Fruit fly (Drosophila melanogaster) whole organism, embryonic: ENCODE measurements around the gene CG43051.

ENCODE experiments used
- CG10209 ChIP-seq: fragments of 200-800 bp; sonication (Bioruptor generic); optimal IDR thresholded peaks from 3 replicates; lab custom pipeline; 2017; ENCODE audit warnings: missing biosample characterization, mild to moderate bottlenecking, missing genetic modification characterization, missing genetic modification reagents
- CG10654 ChIP-seq: fragments of 200-800 bp; sonication (Bioruptor generic); optimal IDR thresholded peaks from 2 replicates; lab custom pipeline; 2016; ENCODE audit warnings: missing biosample characterization, missing genetic modification characterization
- CG13296 ChIP-seq: fragments of 200-800 bp; sonication (Bioruptor generic); optimal IDR thresholded peaks from 3 replicates; lab custom pipeline; 2018; ENCODE audit warnings: missing biosample characterization, mild to moderate bottlenecking, missing genetic modification characterization
- CG17359 ChIP-seq: fragments of 200-800 bp; sonication (Bioruptor generic); optimal IDR thresholded peaks from 3 replicates; lab custom pipeline; 2018; ENCODE audit warnings: missing biosample characterization, mild to moderate bottlenecking, missing genetic modification characterization, moderate library complexity
- CG17612 ChIP-seq: fragments of 200-800 bp; sonication (Bioruptor generic); IDR thresholded peaks from 2 replicates; pipeline ENCODE4 v1.3.6; 2022; ENCODE audit warnings: missing biosample characterization, missing genetic modification characterization
- CG18599 ChIP-seq: fragments of 200-800 bp; sonication (Bioruptor generic); optimal IDR thresholded peaks from 3 replicates; lab custom pipeline; 2017; ENCODE audit warnings: missing biosample characterization, missing genetic modification characterization, mild to moderate bottlenecking, moderate library complexity, missing genetic modification reagents
- CG18764 ChIP-seq: fragments of 200-800 bp; sonication (Bioruptor generic); optimal IDR thresholded peaks from 3 replicates; lab custom pipeline; 2016; ENCODE audit warnings: missing biosample characterization, missing genetic modification characterization
- CG2875 ChIP-seq: fragments of 200-800 bp; sonication (Bioruptor generic); optimal IDR thresholded peaks from 2 replicates; lab custom pipeline; 2017; ENCODE audit warnings: missing biosample characterization, mild to moderate bottlenecking, missing genetic modification characterization, missing genetic modification reagents
- CG31365 ChIP-seq: fragments of 200-800 bp; sonication (Bioruptor generic); optimal IDR thresholded peaks from 2 replicates; lab custom pipeline; 2018; ENCODE audit warnings: missing biosample characterization, mild to moderate bottlenecking, missing genetic modification characterization
- CG4404 ChIP-seq: fragments of 200-800 bp; sonication (Bioruptor generic); IDR thresholded peaks from 2 replicates; pipeline ENCODE4 v1.3.6; 2022; ENCODE audit warnings: missing biosample characterization, missing genetic modification characterization
- CG6683 ChIP-seq: fragments of 200-800 bp; sonication (Bioruptor generic); optimal IDR thresholded peaks from 2 replicates; lab custom pipeline; 2017; ENCODE audit warnings: missing biosample characterization, mild to moderate bottlenecking, missing genetic modification characterization, missing genetic modification reagents
- CG6689 ChIP-seq: fragments of 200-800 bp; sonication (Bioruptor generic); IDR thresholded peaks from 2 replicates; pipeline ENCODE4 v1.3.6; 2022; ENCODE audit warnings: missing biosample characterization, missing genetic modification characterization
- CG7839 ChIP-seq: fragments of 200-800 bp; sonication (Bioruptor generic); optimal IDR thresholded peaks from 3 replicates; lab custom pipeline; 2018; ENCODE audit warnings: missing biosample characterization, mild to moderate bottlenecking, missing genetic modification characterization, moderate library complexity
- CG7963 ChIP-seq: fragments of 200-800 bp; sonication (Bioruptor generic); IDR thresholded peaks from 3 replicates; pipeline ENCODE4 v1.3.6; 2022; ENCODE audit warnings: missing biosample characterization, missing genetic modification characterization; ENCODE audit not compliant: partially characterized antibody
- CG8281 ChIP-seq: fragments of 200-800 bp; sonication (Bioruptor generic); optimal IDR thresholded peaks from 2 replicates; lab custom pipeline; 2018; ENCODE audit warnings: missing biosample characterization, mild to moderate bottlenecking, missing genetic modification characterization, moderate library complexity
- CG8290 ChIP-seq, 3 experiments: fragments of 200-800 bp; sonication (Bioruptor generic); optimal IDR thresholded peaks; 2 replicates each; lab custom pipeline; 2016 to 2019; ENCODE audit warnings: missing biosample characterization in 3 of 3, missing genetic modification characterization in 3 of 3, mild to moderate bottlenecking in 2 of 3, moderate library complexity in 1 of 3
- CG8478 ChIP-seq: fragments of >200 bp; optimal IDR thresholded peaks from 2 replicates; lab custom pipeline; 2018
- CG9817 ChIP-seq: fragments of 200-800 bp; sonication (Bioruptor generic); optimal IDR thresholded peaks from 2 replicates; lab custom pipeline; 2018; ENCODE audit warnings: missing biosample characterization, mild to moderate bottlenecking, missing genetic modification characterization, moderate library complexity
- CG9876 ChIP-seq: fragments of 200-800 bp; sonication (Bioruptor generic); optimal IDR thresholded peaks from 2 replicates; lab custom pipeline; 2016; ENCODE audit warnings: missing biosample characterization, missing genetic modification characterization
- CG9932 ChIP-seq: fragments of 200-800 bp; sonication (Bioruptor generic); IDR thresholded peaks from 2 replicates; pipeline ENCODE4 v1.3.6; 2022; ENCODE audit warnings: missing biosample characterization, missing genetic modification characterization
- Camta ChIP-seq: fragments of 200-800 bp; sonication (Bioruptor generic); optimal IDR thresholded peaks from 2 replicates; lab custom pipeline; 2016; ENCODE audit warnings: missing biosample characterization, missing genetic modification characterization
- GATAe ChIP-seq: fragments of 200-800 bp; sonication (Bioruptor generic); conservative IDR thresholded peaks from 2 replicates; pipeline ENCODE4 v1.3.6; 2022; ENCODE audit warnings: missing biosample characterization, missing genetic modification characterization
- Hey ChIP-seq: fragments of 200-800 bp; sonication (Bioruptor generic); optimal IDR thresholded peaks from 3 replicates; lab custom pipeline; 2018; ENCODE audit warnings: missing biosample characterization, mild to moderate bottlenecking, missing genetic modification characterization
- MTF-1 ChIP-seq: fragments of 200-800 bp; sonication (Bioruptor generic); optimal IDR thresholded peaks from 2 replicates; lab custom pipeline; 2018; ENCODE audit warnings: missing biosample characterization, mild to moderate bottlenecking, missing genetic modification characterization, borderline replicate concordance
- Med ChIP-seq: fragments of 200-800 bp; sonication (Bioruptor generic); peaks from one replicate; lab custom pipeline; 2016; ENCODE audit warnings: missing biosample characterization, missing genetic modification characterization, mild to moderate bottlenecking, inconsistent platforms, moderate library complexity
- Pdp1 ChIP-seq, 2 experiments: fragments of 200-800 bp; sonication (Bioruptor generic); optimal IDR thresholded peaks; 3 replicates each; lab custom pipeline; 2016; ENCODE audit warnings: missing biosample characterization in 2 of 2, missing genetic modification characterization in 2 of 2, mild to moderate bottlenecking in 1 of 2, moderate library complexity in 1 of 2
- Scr ChIP-seq: fragments of 200-800 bp; sonication (Bioruptor generic); IDR thresholded peaks from 2 replicates; pipeline ENCODE4 v1.3.6; 2022; ENCODE audit warnings: missing biosample characterization, missing genetic modification characterization; ENCODE audit not compliant: partially characterized antibody
- Xrp1 ChIP-seq: fragments of 200-800 bp; sonication (Bioruptor generic); IDR thresholded peaks from 2 replicates; pipeline ENCODE4 v1.3.6; 2022; ENCODE audit warnings: missing biosample characterization, missing genetic modification characterization
- ab ChIP-seq: fragments of 200-800 bp; sonication (Bioruptor generic); optimal IDR thresholded peaks from 2 replicates; lab custom pipeline; 2016; ENCODE audit warnings: missing biosample characterization, missing genetic modification characterization
- exex ChIP-seq: fragments of 200-800 bp; sonication (Bioruptor generic); optimal IDR thresholded peaks from 4 replicates; lab custom pipeline; 2018; ENCODE audit warnings: missing biosample characterization, mild to moderate bottlenecking, missing genetic modification characterization, moderate library complexity
- eyg ChIP-seq: fragments of 200-800 bp; sonication (Bioruptor generic); optimal IDR thresholded peaks from 3 replicates; lab custom pipeline; 2016; ENCODE audit warnings: missing biosample characterization, missing genetic modification characterization
- gce ChIP-seq: fragments of 200-800 bp; sonication (Bioruptor generic); IDR thresholded peaks from 3 replicates; pipeline ENCODE4 v1.3.6; 2022; ENCODE audit warnings: missing biosample characterization, missing genetic modification characterization
- grn ChIP-seq: fragments of 200-800 bp; sonication (Bioruptor generic); optimal IDR thresholded peaks from 3 replicates; lab custom pipeline; 2017; ENCODE audit warnings: missing biosample characterization, missing genetic modification characterization
- gro ChIP-seq: fragments of 200-800 bp; sonication (Bioruptor generic); optimal IDR thresholded peaks from 2 replicates; lab custom pipeline; 2016; ENCODE audit warnings: missing biosample characterization, missing genetic modification characterization
- ken ChIP-seq: fragments of 200-800 bp; sonication (Bioruptor generic); IDR thresholded peaks from 3 replicates; pipeline ENCODE4 v1.3.6; 2022; ENCODE audit warnings: missing biosample characterization, missing genetic modification characterization
- lab ChIP-seq: fragments of 200-800 bp; sonication (Bioruptor generic); optimal IDR thresholded peaks from 3 replicates; lab custom pipeline; 2017; ENCODE audit warnings: missing biosample characterization, missing genetic modification characterization, mild to moderate bottlenecking, moderate library complexity, missing genetic modification reagents
- mirr ChIP-seq: fragments of 200-800 bp; sonication (Bioruptor generic); optimal IDR thresholded peaks from 3 replicates; lab custom pipeline; 2018; ENCODE audit warnings: missing biosample characterization, mild to moderate bottlenecking, missing genetic modification characterization
- pnt ChIP-seq: fragments of 200-800 bp; sonication (Bioruptor generic); optimal IDR thresholded peaks from 3 replicates; lab custom pipeline; 2016; ENCODE audit warnings: missing biosample characterization, missing genetic modification characterization
- ranshi ChIP-seq: fragments of 200-800 bp; sonication (Bioruptor generic); IDR thresholded peaks from 2 replicates; pipeline ENCODE4 v1.3.6; 2022; ENCODE audit warnings: missing biosample characterization, missing genetic modification characterization
- sc ChIP-seq, 3 experiments: fragments of >200 bp in 2 of 3; fragments of 200-800 bp in 1 of 3; sonication (Bioruptor generic) in 1 of 3; optimal IDR thresholded peaks; 2 replicates in 2 of 3; 3 replicates in 1 of 3; lab custom pipeline; 2017; ENCODE audit warnings: mild to moderate bottlenecking in 1 of 3, missing biosample characterization in 1 of 3, missing genetic modification characterization in 1 of 3, missing genetic modification reagents in 1 of 3
- sens ChIP-seq: fragments of 200-800 bp; sonication (Bioruptor generic); peaks from one replicate; lab custom pipeline; 2016; ENCODE audit warnings: missing biosample characterization, missing genetic modification characterization
- slbo ChIP-seq: fragments of 200-800 bp; sonication (Bioruptor generic); IDR thresholded peaks from 2 replicates; pipeline ENCODE4 v1.3.6; 2022; ENCODE audit warnings: missing biosample characterization, missing genetic modification characterization
- sug ChIP-seq: fragments of 200-800 bp; optimal IDR thresholded peaks from 2 replicates; lab custom pipeline; 2019; ENCODE audit warnings: missing biosample characterization, mild to moderate bottlenecking, missing genetic modification characterization, moderate library complexity
- tin ChIP-seq: fragments of 200-800 bp; sonication (Bioruptor generic); optimal IDR thresholded peaks from 3 replicates; lab custom pipeline; 2016; ENCODE audit warnings: missing biosample characterization, missing genetic modification characterization
- tup ChIP-seq: fragments of 200-800 bp; sonication (Bioruptor generic); optimal IDR thresholded peaks from 2 replicates; lab custom pipeline; 2016; ENCODE audit warnings: missing biosample characterization, mild to moderate bottlenecking, missing genetic modification characterization, moderate library complexity

CG43051 gene

DNA sequence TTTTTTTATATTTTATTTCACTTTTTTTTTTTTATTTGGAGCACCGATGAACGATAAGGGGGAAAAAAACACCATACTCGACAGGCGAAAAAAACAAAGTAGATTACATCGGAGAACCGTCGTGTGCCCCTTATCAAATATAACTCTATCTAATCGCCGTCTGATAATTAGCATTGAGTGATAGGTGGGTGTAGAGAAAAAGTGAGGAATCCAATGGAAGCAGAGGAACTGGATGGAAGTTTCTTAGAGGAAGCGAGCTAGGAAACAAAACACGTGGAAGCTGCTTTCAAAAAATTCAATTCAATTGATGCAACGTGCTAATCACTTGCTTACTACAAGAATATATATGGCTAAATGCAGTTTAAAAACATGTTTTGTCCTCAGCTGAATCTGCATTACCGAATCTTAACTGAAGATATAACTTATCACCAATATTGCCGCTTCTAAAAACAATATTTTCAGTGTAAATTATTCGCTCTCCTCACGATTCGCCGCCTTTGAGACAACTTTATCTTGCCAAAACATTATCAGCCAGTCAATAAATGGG is 13.9 kb upstream of the CG43051 start (continued):
- TF ChIP-seq CG7839 (tag; lab: Kevin White, UChicago) (peak; percentile 18), slbo (GFP tag; lab: Robert Waterston, UW) (peak; percentile 42; the same call in 1 of the 2 replicates), Hey (tag; lab: Kevin White, UChicago) (peak; percentile 48), grn (peak; percentile 98), eyg (no peak), tup (GFP tag; lab: Kevin White, UChicago) (no peak), CG17359 (tag; lab: Kevin White, UChicago) (peak; percentile 83), CG10654 (no peak), gro (GFP tag; lab: Kevin White, UChicago) (peak; percentile 19), ken (no peak), CG10209 (GFP tag; lab: Kevin White, UChicago) (peak; percentile 31), lab (GFP tag; lab: Kevin White, UChicago) (peak; percentile 60), CG8290 (GFP tag; optimal IDR thresholded peaks at IDR 0.05; lab: Kevin White, UChicago) (no peak), CG8290 (tag; optimal IDR thresholded peaks at IDR 0.05; lab: Kevin White, UChicago) (peak in 1 of 2 experiments; percentile 51), Med (GFP tag; lab: Kevin White, UChicago) (peak; percentile 71), ranshi (0 out of 2 replicates have a peak, but pooled peaks have one; percentile 14), sug (peak; percentile 33)

DNA sequence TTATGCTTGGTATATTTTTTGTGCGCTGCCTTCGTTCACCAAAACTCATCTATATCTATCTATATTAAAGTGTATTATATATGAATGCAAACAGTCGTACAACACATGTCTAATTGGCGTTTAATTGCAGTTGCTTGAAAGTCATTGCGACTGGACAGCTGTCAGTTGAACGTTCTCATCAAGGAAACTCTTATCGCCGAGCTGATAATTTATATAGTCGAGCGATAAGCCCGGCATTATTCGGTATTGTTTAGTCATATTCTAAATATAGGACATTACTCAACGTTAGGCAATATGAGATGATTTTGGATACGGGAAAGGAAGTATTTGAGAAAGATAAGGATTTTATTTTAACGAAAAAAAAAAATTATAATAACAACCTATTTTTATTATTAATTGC is 12.5 kb upstream of the CG43051 start:
- TF ChIP-seq mirr (GFP tag; lab: Kevin White, UChicago) (peak; percentile 11), exex (tag; lab: Kevin White, UChicago) (peak; percentile 64), GATAe (GFP tag; lab: Robert Waterston, UW) (0 out of 2 replicates have a peak, but pooled peaks have one; percentile 10), MTF-1 (GFP tag; lab: Kevin White, UChicago) (no peak), Pdp1 (GFP tag; optimal IDR thresholded peaks at IDR 0.05; lab: Kevin White, UChicago) (peak in 1 of 2 experiments; percentile 1), CG2875 (no peak), CG18599 (GFP tag; lab: Kevin White, UChicago) (peak; percentile 17), CG13296 (no peak), CG18764 (GFP tag; lab: Kevin White, UChicago) (no peak), sens (GFP tag; lab: Kevin White, UChicago) (peak; percentile 48), gce (GFP tag; lab: Robert Waterston, UW) (0 out of 3 replicates have a peak, but pooled peaks have one; percentile 1)
- TF ChIP-seq, all 482 proteins: peak for 7

- TF ChIP-seq Camta (GFP tag; lab: Kevin White, UChicago): peak; percentile 60
- peak; percentile 80 for TF ChIP-seq Xrp1 (GFP tag; lab: Robert Waterston, UW)
- TF ChIP-seq CG7963 (GFP tag; lab: Robert Waterston, UW): no peak
- TF ChIP-seq CG6689 (GFP tag; lab: Robert Waterston, UW): peak; percentile 45; the same call in 1 of the 2 replicates
- TF ChIP-seq CG4404 (GFP tag; lab: Robert Waterston, UW): no peak
- peak; percentile 12 for TF ChIP-seq pnt (GFP tag; lab: Kevin White, UChicago)
- no peak for TF ChIP-seq Scr (GFP tag; lab: Robert Waterston, UW)
- no peak for TF ChIP-seq CG17612 (GFP tag; lab: Robert Waterston, UW)
- TF ChIP-seq CG8281 (tag; lab: Kevin White, UChicago): peak; percentile 98
- TF ChIP-seq CG9932 (GFP tag; lab: Robert Waterston, UW): no peak
- no peak for TF ChIP-seq CG9876 (GFP tag; lab: Kevin White, UChicago)
- TF ChIP-seq tin (GFP tag; lab: Kevin White, UChicago): peak; percentile 27
- peak; percentile 78 for TF ChIP-seq CG31365
- no peak for TF ChIP-seq sc (optimal IDR thresholded peaks at IDR 0.05; lab: Kevin White, UChicago)
- peak; percentile 65 for TF ChIP-seq sc (GFP tag; optimal IDR thresholded peaks at IDR 0.05; lab: Kevin White, UChicago)
- no peak for TF ChIP-seq CG8478
- TF ChIP-seq CG9817 (tag; lab: Kevin White, UChicago): peak; percentile 54
- no peak for TF ChIP-seq ab (GFP tag; lab: Kevin White, UChicago)
- TF ChIP-seq CG6683 (GFP tag; lab: Kevin White, UChicago): peak; percentile 75
- TF ChIP-seq lab (GFP tag; lab: Kevin White, UChicago): peak; percentile 96
Measured at dm6 chr2L:12497283-12498265, 10.2 kb upstream of the CG43051 start, which contains the start of gene t-cup. TSS of gene t-cup (minus strand) at chr2L:12497333.
